Worm (Caenorhabditis elegans) whole organism, L2 larva: Measurements from ENCODE around the gene T22D1.18.

Source experiments
- C34F6.9 ChIP-seq: fragments of 150-350 bp; optimal IDR thresholded peaks from 2 replicates; lab custom pipeline; 2014; ENCODE audit warnings: missing biosample characterization, missing genetic modification characterization
- F13H6.1 ChIP-seq: sonication (generic microtip); optimal IDR thresholded peaks from 2 replicates; lab custom pipeline; 2016; ENCODE audit warnings: missing genetic modification characterization, missing compliant biosample characterization
- R02D3.7 ChIP-seq: fragments of 150-350 bp; optimal IDR thresholded peaks from 2 replicates; lab custom pipeline; 2014; ENCODE audit warnings: missing biosample characterization, missing genetic modification characterization
- ZK546.5 ChIP-seq: sonication (generic microtip); optimal IDR thresholded peaks from 2 replicates; lab custom pipeline; 2017; ENCODE audit warnings: missing biosample characterization, missing genetic modification characterization
- alr-1 ChIP-seq: fragments of 150-350 bp; optimal IDR thresholded peaks from 2 replicates; lab custom pipeline; 2014; ENCODE audit warnings: missing biosample characterization, missing genetic modification characterization
- aly-2 ChIP-seq: fragments of 150-350 bp; optimal IDR thresholded peaks from 2 replicates; lab custom pipeline; 2014; ENCODE audit warnings: missing biosample characterization, missing genetic modification characterization
- blmp-1 ChIP-seq: sonication (generic microtip); optimal IDR thresholded peaks from 2 replicates; lab custom pipeline; 2017; ENCODE audit warnings: missing genetic modification characterization, mild to moderate bottlenecking, missing compliant biosample characterization, antibody characterized with exemption, moderate library complexity; ENCODE audit not compliant: insufficient read depth
- ceh-16 ChIP-seq: fragments of 150-350 bp; optimal IDR thresholded peaks from 2 replicates; lab custom pipeline; 2014; ENCODE audit warnings: missing biosample characterization, missing genetic modification characterization
- ceh-82 ChIP-seq: fragments of 150-350 bp; optimal IDR thresholded peaks from 2 replicates; lab custom pipeline; 2014; ENCODE audit warnings: missing biosample characterization, missing genetic modification characterization
- dmd-4 ChIP-seq: sonication (generic microtip); optimal IDR thresholded peaks from 2 replicates; lab custom pipeline; 2017; ENCODE audit warnings: missing biosample characterization, missing genetic modification characterization
- egl-27 ChIP-seq: sonication (generic microtip); optimal IDR thresholded peaks from 3 replicates; lab custom pipeline; 2017; ENCODE audit warnings: missing biosample characterization, missing genetic modification reagents, missing genetic modification characterization
- elt-1 ChIP-seq: fragments of 150-350 bp; optimal IDR thresholded peaks from 2 replicates; lab custom pipeline; 2014; ENCODE audit warnings: missing biosample characterization, missing genetic modification characterization
- lin-11 ChIP-seq: fragments of 150-350 bp; sonication (generic microtip); optimal IDR thresholded peaks from 2 replicates; lab custom pipeline; 2014; ENCODE audit warnings: missing biosample characterization, missing genetic modification characterization, inconsistent platforms, mixed read lengths
- lsy-2 ChIP-seq, 2 experiments: fragments of 150-350 bp in 1 of 2; sonication (generic microtip) in 1 of 2; optimal IDR thresholded peaks; 2 replicates each; lab custom pipeline; 2014 to 2017; ENCODE audit warnings: missing biosample characterization in 2 of 2, missing genetic modification characterization in 2 of 2
- mab-5 ChIP-seq: fragments of 150-350 bp; optimal IDR thresholded peaks from 2 replicates; lab custom pipeline; 2014; ENCODE audit warnings: missing biosample characterization, missing genetic modification characterization
- mdl-1 ChIP-seq, 2 experiments: fragments of 150-350 bp in 1 of 2; sonication (generic microtip) in 1 of 2; optimal IDR thresholded peaks; 2 replicates each; lab custom pipeline; 2017; ENCODE audit warnings: missing biosample characterization in 2 of 2, missing genetic modification characterization in 2 of 2
- nhr-10 ChIP-seq: sonication (generic microtip); optimal IDR thresholded peaks from 2 replicates; lab custom pipeline; 2017; ENCODE audit warnings: missing biosample characterization, missing genetic modification characterization
- nhr-11 ChIP-seq: fragments of 150-350 bp; optimal IDR thresholded peaks from 2 replicates; lab custom pipeline; 2014; ENCODE audit warnings: missing biosample characterization, missing genetic modification characterization
- nhr-129 ChIP-seq: fragments of 150-350 bp; optimal IDR thresholded peaks from 2 replicates; lab custom pipeline; 2014; ENCODE audit warnings: missing biosample characterization, missing genetic modification characterization
- nhr-23 ChIP-seq: fragments of 150-350 bp; optimal IDR thresholded peaks from 2 replicates; lab custom pipeline; 2014; ENCODE audit warnings: missing biosample characterization, missing genetic modification reagents, missing genetic modification characterization
- nhr-237 ChIP-seq: fragments of 150-350 bp; optimal IDR thresholded peaks from 2 replicates; lab custom pipeline; 2014; ENCODE audit warnings: missing biosample characterization, missing genetic modification characterization
- nhr-25 ChIP-seq: fragments of 150-350 bp; sonication (generic microtip); optimal IDR thresholded peaks from 3 replicates; lab custom pipeline; 2014; ENCODE audit warnings: missing biosample characterization, missing genetic modification characterization
- nhr-77 ChIP-seq: fragments of 150-350 bp; optimal IDR thresholded peaks from 2 replicates; lab custom pipeline; 2014; ENCODE audit warnings: missing biosample characterization, missing genetic modification characterization
- peb-1 ChIP-seq: fragments of 150-350 bp; optimal IDR thresholded peaks from 2 replicates; lab custom pipeline; 2014; ENCODE audit warnings: missing biosample characterization, missing genetic modification characterization
- sem-4 ChIP-seq: fragments of 150-350 bp; optimal IDR thresholded peaks from 2 replicates; lab custom pipeline; 2014; ENCODE audit warnings: missing biosample characterization, missing genetic modification reagents, missing genetic modification characterization
- sma-3 ChIP-seq: sonication (generic microtip); optimal IDR thresholded peaks from 2 replicates; lab custom pipeline; 2016; ENCODE audit warnings: missing genetic modification reagents, missing genetic modification characterization, missing compliant biosample characterization
- sma-9 ChIP-seq, 2 experiments: fragments of 150-350 bp in 1 of 2; sonication (generic microtip) in 1 of 2; optimal IDR thresholded peaks; 2 replicates each; lab custom pipeline; 2014 to 2016; ENCODE audit warnings: missing genetic modification characterization in 2 of 2, mild to moderate bottlenecking in 1 of 2, missing biosample characterization in 1 of 2, missing compliant biosample characterization in 1 of 2, missing genetic modification reagents in 1 of 2, moderate library complexity in 1 of 2
- unc-39 ChIP-seq: fragments of 150-350 bp; optimal IDR thresholded peaks from 2 replicates; lab custom pipeline; 2014; ENCODE audit warnings: missing biosample characterization, missing genetic modification characterization
- unc-62 ChIP-seq: fragments of 150-350 bp; optimal IDR thresholded peaks from 2 replicates; lab custom pipeline; 2014; ENCODE audit warnings: missing biosample characterization, missing genetic modification reagents, missing genetic modification characterization
- zag-1 ChIP-seq: fragments of 150-350 bp; optimal IDR thresholded peaks from 2 replicates; lab custom pipeline; 2014; ENCODE audit warnings: missing biosample characterization, missing genetic modification characterization
- ztf-4 ChIP-seq: fragments of 150-350 bp; optimal IDR thresholded peaks from 2 replicates; lab custom pipeline; 2014; ENCODE audit warnings: missing biosample characterization, missing genetic modification characterization

Gene T22D1.18

ce11 chrIV:6951259-6951658, 31.3 kb upstream of the T22D1.18 start:
- no peak for TF ChIP-seq blmp-1
- no peak for TF ChIP-seq nhr-25 (tag; lab: Kevin White, UChicago)
- no peak for TF ChIP-seq aly-2 (tag; lab: Kevin White, UChicago)
- no peak for TF ChIP-seq ZK546.5
- no peak for TF ChIP-seq nhr-129 (tag; lab: Kevin White, UChicago)
- TF ChIP-seq nhr-77 (tag; lab: Kevin White, UChicago): no peak
- TF ChIP-seq nhr-237 (tag; lab: Kevin White, UChicago): no peak
- TF ChIP-seq ztf-4 (tag; lab: Kevin White, UChicago): no peak
- TF ChIP-seq R02D3.7 (tag; lab: Kevin White, UChicago): no peak

ce11 chrIV:6946832-6947231, 26.9 kb upstream of the T22D1.18 start:
- TF ChIP-seq nhr-10 (tag; lab: Kevin White, UChicago) (no peak), egl-27 (tag; lab: Kevin White, UChicago) (no peak), unc-39 (tag; lab: Kevin White, UChicago) (no peak), aly-2 (tag; lab: Kevin White, UChicago) (no peak), sma-9 (GFP tag; optimal IDR thresholded peaks at IDR 0.05; lab: Kevin White, UChicago) (peak; percentile 18), sma-9 (tag; optimal IDR thresholded peaks at IDR 0.05; lab: Kevin White, UChicago) (no peak), lin-11 (tag; lab: Kevin White, UChicago) (no peak), lsy-2 (tag; optimal IDR thresholded peaks at IDR 0.05; lab: Kevin White, UChicago) (peak in 1 of 2 experiments; percentile 21), F13H6.1 (tag; lab: Kevin White, UChicago) (peak; percentile 48), nhr-23 (tag; lab: Kevin White, UChicago) (no peak), nhr-11 (tag; lab: Kevin White, UChicago) (no peak), dmd-4 (tag; lab: Kevin White, UChicago) (no peak), alr-1 (tag; lab: Kevin White, UChicago) (no peak), sma-3 (GFP tag; lab: Kevin White, UChicago) (no peak), sem-4 (no peak)

ce11 chrIV:6941101-6941500, 21.1 kb upstream of the T22D1.18 start:
- TF ChIP-seq nhr-25 (tag; lab: Kevin White, UChicago) (no peak), sma-9 (GFP tag; optimal IDR thresholded peaks at IDR 0.05; lab: Kevin White, UChicago) (no peak), sma-9 (tag; optimal IDR thresholded peaks at IDR 0.05; lab: Kevin White, UChicago) (no peak), peb-1 (tag; lab: Kevin White, UChicago) (no peak), nhr-77 (tag; lab: Kevin White, UChicago) (no peak), nhr-129 (tag; lab: Kevin White, UChicago) (no peak), blmp-1 (no peak), sma-3 (GFP tag; lab: Kevin White, UChicago) (no peak), sem-4 (no peak), nhr-11 (tag; lab: Kevin White, UChicago) (no peak), lsy-2 (tag; optimal IDR thresholded peaks at IDR 0.05; lab: Kevin White, UChicago) (no peak), unc-62 (GFP tag; lab: Kevin White, UChicago) (no peak), R02D3.7 (tag; lab: Kevin White, UChicago) (no peak), dmd-4 (tag; lab: Kevin White, UChicago) (no peak)
- TF ChIP-seq, all 48 proteins: peak for 0

ce11 chrIV:6937548-6937947, 17.6 kb upstream of the T22D1.18 start, which contains the start of gene npr-12:
Gene npr-12 (minus strand): TSS chrIV:6937648.
- TF ChIP-seq nhr-25 (tag; lab: Kevin White, UChicago) (no peak), elt-1 (tag; lab: Kevin White, UChicago) (no peak), mab-5 (tag; lab: Kevin White, UChicago) (no peak), ceh-82 (no peak), unc-62 (GFP tag; lab: Kevin White, UChicago) (no peak), lin-11 (tag; lab: Kevin White, UChicago) (no peak), zag-1 (tag; lab: Kevin White, UChicago) (no peak), mdl-1 (tag; optimal IDR thresholded peaks at IDR 0.05; lab: Kevin White, UChicago) (no peak), aly-2 (tag; lab: Kevin White, UChicago) (no peak), blmp-1 (no peak), F13H6.1 (tag; lab: Kevin White, UChicago) (no peak), dmd-4 (tag; lab: Kevin White, UChicago) (no peak), ZK546.5 (no peak), nhr-129 (tag; lab: Kevin White, UChicago) (no peak), ceh-16 (tag; lab: Kevin White, UChicago) (no peak), sem-4 (no peak), C34F6.9 (tag; lab: Kevin White, UChicago) (no peak), nhr-10 (tag; lab: Kevin White, UChicago) (no peak), sma-3 (GFP tag; lab: Kevin White, UChicago) (no peak)
- TF ChIP-seq, all 48 proteins: peak for 0

ce11 chrIV:6928417-6928816, 8.5 kb upstream of the T22D1.18 start, which contains the start of gene cest-6:
Gene cest-6 (minus strand): TSS chrIV:6928517.
- no peak for TF ChIP-seq ceh-16 (tag; lab: Kevin White, UChicago)
- TF ChIP-seq, all 48 proteins: peak for 0
